Fruit fly (Drosophila melanogaster): Measurements from ENCODE around the gene Prosalpha2.
A peak's percentile ranks its signal among the peaks of the same experiment; 100 is the strongest.

Prosalpha2 gene

dm6 chr3R:12448889-12449314 lies 17.8 kb downstream of the Prosalpha2 start, which contains the start of gene CG18549 (continued):
- TF ChIP-seq CG13894 (tag; optimal IDR thresholded peaks at IDR 0.05) (peak; percentile 99), tx (GFP tag; optimal IDR thresholded peaks at IDR 0.05) (peak; percentile 99), bowl (GFP tag; IDR thresholded peaks at IDR 0.05) (peak; percentile 100), wek (GFP tag; optimal IDR thresholded peaks at IDR 0.05) (peak; percentile 98), CG15601 (tag; optimal IDR thresholded peaks at IDR 0.05) (peak; percentile 99), CG14860 (GFP tag; IDR thresholded peaks at IDR 0.05; ENCODE audit: partially characterized antibody) (peak; percentile 65), al (GFP tag; IDR thresholded peaks at IDR 0.05) (peak; percentile 99), lola (GFP tag; optimal IDR thresholded peaks at IDR 0.05) (peak in 1 of 3 experiments; percentile 100), btn (GFP tag; optimal IDR thresholded peaks at IDR 0.05) (peak; percentile 99), Dbx (GFP tag; IDR thresholded peaks at IDR 0.05) (peak; percentile 100), CG8765 (GFP tag; IDR thresholded peaks at IDR 0.05) (peak; percentile 98), pzg (GFP tag; optimal IDR thresholded peaks at IDR 0.05) (peak; percentile 52), CG14050 (GFP tag; IDR thresholded peaks at IDR 0.05) (peak; percentile 100), CG3838 (GFP tag; optimal IDR thresholded peaks at IDR 0.05) (peak; percentile 99), CG11093 (GFP tag; IDR thresholded peaks at IDR 0.05) (peak; percentile 100), ci (GFP tag; IDR thresholded peaks at IDR 0.05) (peak; percentile 100), Dref (GFP tag; IDR thresholded peaks at IDR 0.05) (peak; percentile 82), CG12659 (GFP tag; optimal IDR thresholded peaks at IDR 0.05) (peak; percentile 100), cas (GFP tag; IDR thresholded peaks at IDR 0.05) (peak; percentile 99), insv (GFP tag; optimal IDR thresholded peaks at IDR 0.05) (peak; percentile 74 to 86), Myb (GFP tag; optimal IDR thresholded peaks at IDR 0.05) (peak; percentile 92), CG9817 (tag; optimal IDR thresholded peaks at IDR 0.05) (peak; percentile 100), Atf3 (GFP tag; optimal IDR thresholded peaks at IDR 0.05) (peak; percentile 99), z (GFP tag; IDR thresholded peaks at IDR 0.05) (peak; percentile 90), CG18764 (GFP tag; optimal IDR thresholded peaks at IDR 0.05) (peak; percentile 99), hkb (optimal IDR thresholded peaks at IDR 0.05) (no peak), hkb (GFP tag; IDR thresholded peaks at IDR 0.05) (peak; percentile 100), Stat92E (GFP tag; optimal IDR thresholded peaks at IDR 0.05) (peak in 1 of 3 experiments; percentile 100), H2.0 (GFP tag; IDR thresholded peaks at IDR 0.05) (peak; percentile 100), yki (optimal IDR thresholded peaks at IDR 0.05) (no peak), CG8089 (GFP tag; optimal IDR thresholded peaks at IDR 0.05) (peak; percentile 99), p53 (GFP tag; optimal IDR thresholded peaks at IDR 0.05) (peak; percentile 96), tin (GFP tag; optimal IDR thresholded peaks at IDR 0.05) (peak; percentile 100), mld (GFP tag; IDR thresholded peaks at IDR 0.05; ENCODE audit: partially characterized antibody) (no peak; the same call in 2 of the 3 replicates), jumu (GFP tag; optimal IDR thresholded peaks at IDR 0.05) (peak; percentile 99), CG5245 (GFP tag; optimal IDR thresholded peaks at IDR 0.05) (peak; percentile 100), Rx (GFP tag; IDR thresholded peaks at IDR 0.05) (peak; percentile 99), CTCF (GFP tag; optimal IDR thresholded peaks at IDR 0.05) (peak; percentile 81), fd96Cb (tag; optimal IDR thresholded peaks at IDR 0.05) (peak; percentile 100), BtbVII (GFP tag; optimal IDR thresholded peaks at IDR 0.05) (peak; percentile 100), nau (GFP tag; optimal IDR thresholded peaks at IDR 0.05) (peak; percentile 100), YL-1 (GFP tag; optimal IDR thresholded peaks at IDR 0.05) (peak; percentile 100), CG30431 (GFP tag; optimal IDR thresholded peaks at IDR 0.05) (peak; percentile 99), gsb-n (tag; optimal IDR thresholded peaks at IDR 0.05) (peak; percentile 100), CG15011 (GFP tag; optimal IDR thresholded peaks at IDR 0.05) (peak; percentile 99), CG30020 (tag; optimal IDR thresholded peaks at IDR 0.05) (peak; percentile 94), toy (GFP tag; IDR thresholded peaks at IDR 0.05) (peak; percentile 99), fu2 (GFP tag; optimal IDR thresholded peaks at IDR 0.05) (peak; percentile 98), CG9876 (GFP tag; optimal IDR thresholded peaks at IDR 0.05) (peak; percentile 96), br (optimal IDR thresholded peaks at IDR 0.05) (no peak), Pdp1 (GFP tag; optimal IDR thresholded peaks at IDR 0.05) (peak; percentile 99), HmgD (GFP tag; optimal IDR thresholded peaks at IDR 0.05) (peak; percentile 98)

Data from whole organism, embryonic.